Worm (Caenorhabditis elegans) whole organism, dauer: ENCODE data around the gene C35D10.3.

ENCODE experiments used
- unc-62 ChIP-seq: sonication (generic microtip); optimal IDR thresholded peaks from 2 replicates; lab custom pipeline; 2017; ENCODE audit warnings: missing biosample characterization, missing genetic modification reagents, missing genetic modification characterization

The C35D10.3 gene

DNA sequence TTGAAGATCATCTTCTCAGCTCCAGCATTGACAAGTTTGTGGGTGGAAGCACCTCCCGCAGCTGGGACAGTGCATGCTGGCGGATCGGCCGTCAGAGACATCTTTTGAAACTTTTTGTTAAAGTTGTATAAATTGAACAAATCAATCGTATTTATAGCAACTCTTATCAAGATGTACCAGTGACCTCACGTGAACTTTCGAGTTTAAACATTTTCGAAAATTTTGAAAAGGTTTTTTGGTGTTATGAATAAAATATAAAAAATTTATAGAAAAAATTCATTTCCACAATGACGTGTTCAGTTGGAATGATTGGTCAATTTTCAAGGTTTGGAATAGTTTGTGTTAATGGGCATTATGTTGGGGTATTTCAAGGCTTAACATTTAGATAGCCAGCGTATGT, at the start of gene C35D10.3, which contains the start of gene msd-4:
Gene C35D10.3 (plus strand): TSS at position 279 of the 400 bp plus-strand sequence.
Gene msd-4 (minus strand): TSS at position 101 of the 400 bp plus-strand sequence.
- no peak for TF ChIP-seq unc-62 (GFP tag; lab: Kevin White, UChicago)

- no peak for TF ChIP-seq unc-62 (GFP tag; lab: Kevin White, UChicago)
Measured at ce11 chrIII:4819843-4820242, 48.9 kb upstream of the C35D10.3 start, which contains the start of gene F26A1.7. Gene F26A1.7, minus strand, starts transcription at chrIII:4819943.

ce11 chrIII:4822140-4822539, 46.6 kb upstream of the C35D10.3 start, which contains the start of gene F26A1.8:
Gene F26A1.8, minus strand, starts transcription at chrIII:4822240.
- no peak for TF ChIP-seq unc-62 (GFP tag; lab: Kevin White, UChicago)

DNA sequence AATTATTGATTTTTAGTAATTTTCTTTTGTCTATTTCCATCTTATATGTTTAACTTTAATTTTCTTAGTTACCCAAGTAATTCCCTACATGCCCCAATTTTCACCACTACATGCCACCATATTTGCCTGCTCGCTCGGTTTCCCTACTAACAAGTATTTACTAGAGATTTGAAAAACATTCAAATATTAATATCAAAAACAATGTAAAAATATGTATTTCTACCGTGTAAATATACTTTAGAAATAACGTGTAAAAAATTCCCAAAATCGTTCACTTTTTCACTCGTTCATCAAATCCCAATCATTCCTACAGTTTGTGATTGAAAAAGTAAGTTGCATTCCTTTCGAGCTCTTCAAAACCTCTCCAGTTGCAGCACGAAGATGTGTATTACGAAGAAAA, 42.1 kb upstream of the C35D10.3 start, which contains the start of gene F26A1.3:
Gene F26A1.3 (plus strand): TSS at position 301 of the 400 bp plus-strand sequence.
- TF ChIP-seq unc-62 (GFP tag; lab: Kevin White, UChicago): no peak

DNA sequence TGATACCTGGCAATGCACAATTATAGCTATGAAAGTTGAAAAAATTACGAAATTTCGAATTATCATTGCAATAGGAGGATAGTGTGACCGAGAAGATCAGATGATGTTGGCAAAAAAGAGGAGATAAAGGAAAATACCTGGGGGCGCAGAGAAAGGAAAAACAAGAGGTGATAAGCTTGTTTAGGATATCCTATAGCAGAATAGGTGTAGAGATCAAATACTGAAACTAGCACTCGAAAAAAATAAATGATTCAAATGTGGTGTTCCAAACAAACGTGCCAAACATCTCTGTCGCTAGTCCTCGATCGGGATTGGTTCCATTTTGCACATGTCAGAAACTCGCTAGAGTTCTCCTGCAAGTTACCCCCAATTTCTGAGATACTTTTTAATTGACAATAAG, 39.3 kb upstream of the C35D10.3 start, which contains the start of gene F26A1.9:
Gene F26A1.9 (minus strand): TSS at position 101 of the 400 bp plus-strand sequence.
- no peak for TF ChIP-seq unc-62 (GFP tag; lab: Kevin White, UChicago)

- no peak for TF ChIP-seq unc-62 (GFP tag; lab: Kevin White, UChicago)
Measured at ce11 chrIII:4830207-4830606, 38.5 kb upstream of the C35D10.3 start, which contains the start of gene nspd-9. Gene nspd-9, minus strand, starts transcription at chrIII:4830307.

ce11 chrIII:4837429-4837828, 31.3 kb upstream of the C35D10.3 start, which contains the start of the genes acbp-7 and F26A1.19:
Gene acbp-7, plus strand, starts transcription at chrIII:4837729.
Gene F26A1.19, plus strand, starts transcription at chrIII:4837731.
- no peak for TF ChIP-seq unc-62 (GFP tag; lab: Kevin White, UChicago)

DNA sequence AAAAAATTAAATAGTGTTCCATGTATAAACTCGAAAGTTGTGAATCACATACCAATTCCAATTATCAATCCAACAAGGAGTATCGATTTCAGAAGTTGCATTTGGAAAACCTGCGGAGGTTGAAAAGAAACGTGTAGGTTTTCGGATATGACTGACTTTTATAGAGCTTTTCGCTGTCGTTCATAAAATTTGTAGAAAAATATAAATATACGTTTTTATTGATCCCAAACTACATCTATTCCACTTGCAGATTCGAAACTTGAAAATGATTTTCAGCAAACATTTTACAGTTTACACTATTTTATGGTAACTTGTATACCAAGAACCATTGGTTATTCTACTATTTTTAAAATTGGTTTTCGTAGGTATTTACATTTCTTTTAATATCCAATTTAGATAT, 26.5 kb upstream of the C35D10.3 start, which contains the start of gene clec-156:
Gene clec-156 (minus strand): TSS at position 101 of the 400 bp plus-strand sequence.
- no peak for TF ChIP-seq unc-62 (GFP tag; lab: Kevin White, UChicago)

DNA sequence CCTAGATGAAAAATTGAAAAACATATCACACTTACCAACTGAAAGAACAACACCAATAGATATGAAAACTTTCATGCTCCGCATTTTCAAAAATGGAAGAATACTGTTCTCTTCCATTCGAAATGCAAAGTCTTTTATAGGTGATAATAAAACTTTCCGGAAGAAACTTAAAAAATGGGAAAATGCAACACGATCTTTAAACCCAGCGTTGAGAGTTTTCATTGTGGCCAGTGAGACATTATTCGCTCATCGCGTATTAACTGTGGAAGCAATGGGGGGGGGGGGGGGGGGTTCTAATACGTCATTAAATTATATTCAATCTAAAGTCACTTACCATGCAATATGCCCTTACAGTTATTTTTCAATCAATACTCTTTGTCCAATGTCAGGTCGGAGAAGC, 24.4 kb upstream of the C35D10.3 start, which contains the start of the genes clec-157 and fkh-5:
Gene clec-157 (minus strand): TSS at position 101 of the 400 bp plus-strand sequence.
Gene fkh-5 (plus strand): TSS at position 336 of the 400 bp plus-strand sequence.
- no peak for TF ChIP-seq unc-62 (GFP tag; lab: Kevin White, UChicago)

DNA sequence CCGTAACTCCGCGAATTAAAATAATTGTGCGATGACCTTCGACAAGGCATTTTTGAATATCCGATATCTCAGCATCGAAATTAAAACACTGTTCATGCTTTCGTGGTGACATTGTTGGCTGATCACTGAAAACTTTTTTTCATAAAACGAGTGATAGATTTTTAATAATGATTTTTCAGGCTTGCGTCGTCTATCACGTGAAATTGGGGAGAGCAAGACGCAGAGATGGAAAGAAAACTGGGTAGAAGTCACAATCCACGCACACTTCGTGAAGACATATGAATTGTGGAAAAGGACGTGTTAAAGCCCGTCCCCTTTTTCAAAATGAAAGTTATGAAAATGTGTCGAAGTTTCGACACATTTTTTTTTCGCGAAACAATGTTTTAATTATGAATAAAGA, 19.0 kb upstream of the C35D10.3 start, which contains the start of gene nonu-1:
Gene nonu-1 (minus strand): TSS at position 169 of the 400 bp plus-strand sequence.
- TF ChIP-seq unc-62 (GFP tag; lab: Kevin White, UChicago): no peak

- no peak for TF ChIP-seq unc-62 (GFP tag; lab: Kevin White, UChicago)
Measured at ce11 chrIII:4850139-4850538, 18.6 kb upstream of the C35D10.3 start, which contains the start of gene F26A1.1. Gene F26A1.1, plus strand, starts transcription at chrIII:4850507.

DNA sequence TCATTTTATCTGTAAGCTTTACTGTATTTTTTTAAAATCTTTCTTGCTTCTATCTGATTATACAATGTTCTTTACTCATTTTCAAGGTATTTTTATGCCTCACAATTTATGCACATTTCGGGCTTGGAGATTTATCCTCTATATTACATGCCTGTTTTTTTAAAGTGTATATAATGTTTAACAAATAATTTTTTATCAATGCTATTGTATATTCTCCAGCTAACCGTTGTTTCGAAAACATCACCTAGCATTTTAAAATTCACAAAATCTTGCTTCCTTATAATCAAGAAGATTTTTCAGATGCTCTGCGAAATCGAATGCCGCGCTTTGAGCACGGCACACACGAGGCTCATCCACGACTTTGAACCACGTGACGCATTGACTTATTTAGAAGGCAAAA, 16.7 kb upstream of the C35D10.3 start, which contains the start of gene ced-4:
Gene ced-4 (plus strand): TSS at position 301 of the 400 bp plus-strand sequence.
- TF ChIP-seq unc-62 (GFP tag; lab: Kevin White, UChicago): no peak

ce11 chrIII:4854918-4855317, 13.8 kb upstream of the C35D10.3 start, which contains the start of gene C35D10.8:
Gene C35D10.8, plus strand, starts transcription at chrIII:4855218.
- no peak for TF ChIP-seq unc-62 (GFP tag; lab: Kevin White, UChicago)

DNA sequence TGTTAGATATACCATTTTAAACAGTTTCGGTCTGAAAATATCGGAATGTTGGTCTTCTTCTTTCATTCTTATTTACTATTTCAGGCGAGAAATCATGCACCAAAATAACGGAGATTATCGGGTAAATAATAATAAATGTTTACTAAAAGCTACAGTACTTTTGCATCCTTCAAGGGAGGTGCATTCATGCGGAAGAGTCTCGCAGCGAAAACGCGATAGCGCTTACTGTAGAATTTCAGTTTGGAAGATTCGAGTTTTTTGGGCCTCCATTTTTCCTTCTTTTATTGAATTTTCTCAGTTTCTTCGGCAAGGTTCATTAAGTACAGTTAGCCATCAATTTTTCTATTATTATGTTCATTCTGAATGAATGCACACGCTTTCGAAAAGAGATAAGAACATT, 12.6 kb upstream of the C35D10.3 start, which contains the start of gene C35D10.7:
Gene C35D10.7 (plus strand): TSS at position 85 of the 400 bp plus-strand sequence.
- TF ChIP-seq unc-62 (GFP tag; lab: Kevin White, UChicago): no peak

- TF ChIP-seq unc-62 (GFP tag; lab: Kevin White, UChicago): no peak
Measured at ce11 chrIII:4856992-4857391, 11.7 kb upstream of the C35D10.3 start.

- no peak for TF ChIP-seq unc-62 (GFP tag; lab: Kevin White, UChicago)
Measured at ce11 chrIII:4859039-4859438, 9.7 kb upstream of the C35D10.3 start, which contains the start of gene C35D10.6. Gene C35D10.6, plus strand, starts transcription at chrIII:4859339.
